Worm (Caenorhabditis elegans) whole organism, young adult: ENCODE measurements around the gene F46E10.2.

Source experiments
- B0019.2 ChIP-seq: fragments of 200-800 bp; sonication (Bioruptor generic); conservative IDR thresholded peaks from 2 replicates; pipeline ENCODE4 v1.3.6; 2022; ENCODE audit warnings: missing genetic modification reagents, missing genetic modification characterization, missing compliant biosample characterization
- C06A6.2 ChIP-seq: fragments of 200-800 bp; sonication (Bioruptor generic); conservative IDR thresholded peaks from 2 replicates; pipeline ENCODE4 v1.3.6; 2022; ENCODE audit warnings: missing genetic modification characterization, missing compliant biosample characterization
- F33H1.4 ChIP-seq: fragments of 200-800 bp; sonication (Bioruptor generic); IDR thresholded peaks from 2 replicates; pipeline ENCODE4 v1.3.6; 2022; ENCODE audit warnings: missing genetic modification reagents, missing genetic modification characterization, missing compliant biosample characterization
- F49E8.2 ChIP-seq: sonication (generic microtip); optimal IDR thresholded peaks from 3 replicates; lab custom pipeline; 2017; ENCODE audit warnings: missing genetic modification characterization, mild to moderate bottlenecking, missing compliant biosample characterization, antibody characterized with exemption, moderate library complexity; ENCODE audit not compliant: insufficient read depth
- K11D2.4 ChIP-seq: fragments of 200-800 bp; sonication (Bioruptor generic); IDR thresholded peaks from 2 replicates; pipeline ENCODE4 v1.3.6; 2022; ENCODE audit warnings: missing genetic modification reagents, missing genetic modification characterization, missing compliant biosample characterization
- T07F8.4 ChIP-seq: sonication (generic microtip); optimal IDR thresholded peaks from 2 replicates; lab custom pipeline; 2016; ENCODE audit warnings: mild to moderate bottlenecking, missing genetic modification characterization, moderate library complexity, missing compliant biosample characterization
- Y56A3A.18 ChIP-seq: fragments of 200-800 bp; sonication (Bioruptor generic); IDR thresholded peaks from 2 replicates; pipeline ENCODE4 v1.3.6; 2022; ENCODE audit warnings: missing genetic modification reagents, missing genetic modification characterization, missing compliant biosample characterization
- Y95B8A.8 ChIP-seq: fragments of 200-800 bp; sonication (Bioruptor generic); IDR thresholded peaks from 2 replicates; pipeline ENCODE4 v1.3.6; 2022; ENCODE audit warnings: missing genetic modification reagents, missing genetic modification characterization, missing compliant biosample characterization
- akir-1 ChIP-seq: fragments of 200-800 bp; sonication (Bioruptor generic); optimal IDR thresholded peaks from 2 replicates; lab custom pipeline; 2018; ENCODE audit warnings: mild to moderate bottlenecking, missing genetic modification characterization, moderate library complexity, missing compliant biosample characterization
- athp-1 ChIP-seq: sonication (generic microtip); optimal IDR thresholded peaks from 2 replicates; lab custom pipeline; 2017; ENCODE audit warnings: mild to moderate bottlenecking, missing genetic modification characterization, missing compliant biosample characterization
- attf-5 ChIP-seq: fragments of 200-800 bp; sonication (Bioruptor generic); optimal IDR thresholded peaks from 2 replicates; lab custom pipeline; 2018; ENCODE audit warnings: mild to moderate bottlenecking, missing genetic modification characterization, missing compliant biosample characterization
- attf-6 ChIP-seq: fragments of 200-800 bp; sonication (Bioruptor generic); IDR thresholded peaks from 2 replicates; pipeline ENCODE4 v1.3.6; 2022; ENCODE audit warnings: missing genetic modification reagents, missing genetic modification characterization, missing compliant biosample characterization
- bed-2 ChIP-seq: fragments of 200-800 bp; sonication (Bioruptor generic); IDR thresholded peaks from 2 replicates; pipeline ENCODE4 v1.3.6; 2022; ENCODE audit warnings: missing genetic modification reagents, missing genetic modification characterization, missing compliant biosample characterization
- ccch-3 ChIP-seq: fragments of 200-800 bp; sonication (Bioruptor generic); optimal IDR thresholded peaks from 2 replicates; lab custom pipeline; 2018; ENCODE audit warnings: mild to moderate bottlenecking, missing genetic modification characterization, missing compliant biosample characterization
- cebp-1 ChIP-seq, 2 experiments: fragments of 200-800 bp in 1 of 2; sonication (Bioruptor generic) in 1 of 2; sonication (generic microtip) in 1 of 2; IDR thresholded peaks in 1 of 2; optimal IDR thresholded peaks in 1 of 2; 2 replicates each; pipeline versions ENCODE4 v1.3.6 to Lab custom; 2017 to 2022; ENCODE audit warnings: missing compliant biosample characterization in 2 of 2, missing genetic modification characterization in 2 of 2, mild to moderate bottlenecking in 1 of 2, missing genetic modification reagents in 1 of 2, moderate library complexity in 1 of 2
- ceh-100 ChIP-seq: fragments of 200-800 bp; sonication (Bioruptor generic); IDR thresholded peaks from 2 replicates; pipeline ENCODE4 v1.3.6; 2022; ENCODE audit warnings: missing genetic modification reagents, missing genetic modification characterization, missing compliant biosample characterization
- ceh-58 ChIP-seq: fragments of 200-800 bp; sonication (Bioruptor generic); IDR thresholded peaks from 2 replicates; pipeline ENCODE4 v1.3.6; 2022; ENCODE audit warnings: missing genetic modification characterization, missing compliant biosample characterization
- ceh-79 ChIP-seq: sonication (generic microtip); optimal IDR thresholded peaks from 2 replicates; lab custom pipeline; 2017; ENCODE audit warnings: mild to moderate bottlenecking, missing genetic modification characterization, missing compliant biosample characterization
- chd-7 ChIP-seq: sonication (generic microtip); optimal IDR thresholded peaks from 2 replicates; lab custom pipeline; 2016; ENCODE audit warnings: mild to moderate bottlenecking, missing genetic modification characterization, moderate library complexity, missing compliant biosample characterization
- dox-1 ChIP-seq: fragments of 200-800 bp; sonication (Bioruptor generic); IDR thresholded peaks from 2 replicates; pipeline ENCODE4 v1.3.6; 2022; ENCODE audit warnings: missing genetic modification reagents, missing genetic modification characterization, missing compliant biosample characterization
- egl-18 ChIP-seq: fragments of 200-800 bp; sonication (Bioruptor generic); IDR thresholded peaks from 2 replicates; pipeline ENCODE4 v1.3.6; 2022; ENCODE audit warnings: missing genetic modification reagents, missing genetic modification characterization, missing compliant biosample characterization
- ekl-4 ChIP-seq: fragments of 200-800 bp; sonication (Bioruptor generic); IDR thresholded peaks from 2 replicates; pipeline ENCODE4 v1.3.6; 2022; ENCODE audit warnings: missing genetic modification reagents, missing genetic modification characterization, missing compliant biosample characterization
- gei-17 ChIP-seq: fragments of 200-800 bp; sonication (Bioruptor generic); optimal IDR thresholded peaks from 2 replicates; lab custom pipeline; 2018; ENCODE audit warnings: mild to moderate bottlenecking, missing genetic modification characterization, missing compliant biosample characterization
- hlh-12 ChIP-seq: sonication (generic microtip); optimal IDR thresholded peaks from 2 replicates; lab custom pipeline; 2016; ENCODE audit warnings: missing genetic modification characterization, missing compliant biosample characterization
- hlh-26 ChIP-seq: fragments of 200-800 bp; sonication (Bioruptor generic); conservative IDR thresholded peaks from 2 replicates; pipeline ENCODE4 v1.3.6; 2022; ENCODE audit warnings: missing genetic modification reagents, missing genetic modification characterization, missing compliant biosample characterization
- hmg-20 ChIP-seq: fragments of 200-800 bp; sonication (Bioruptor generic); IDR thresholded peaks from 2 replicates; pipeline ENCODE4 v1.3.6; 2022; ENCODE audit warnings: missing genetic modification reagents, missing genetic modification characterization, missing compliant biosample characterization
- let-607 ChIP-seq, 2 experiments: fragments of 200-800 bp in 1 of 2; sonication (Bioruptor generic) in 1 of 2; sonication (generic microtip) in 1 of 2; optimal IDR thresholded peaks; 2 replicates each; lab custom pipeline; 2016 to 2018; ENCODE audit warnings: mild to moderate bottlenecking in 2 of 2, missing compliant biosample characterization in 2 of 2, missing genetic modification characterization in 2 of 2, moderate library complexity in 2 of 2, missing genotype in 1 of 2
- lin-40 ChIP-seq: sonication (generic microtip); optimal IDR thresholded peaks from 2 replicates; lab custom pipeline; 2016; ENCODE audit warnings: missing genetic modification characterization, mild to moderate bottlenecking, missing compliant biosample characterization, missing genotype, missing genetic modification reagents
- madf-6 ChIP-seq: fragments of 200-800 bp; sonication (Bioruptor generic); IDR thresholded peaks from 2 replicates; pipeline ENCODE4 v1.3.6; 2022; ENCODE audit warnings: missing genetic modification reagents, missing genetic modification characterization, missing compliant biosample characterization
- mcd-1 ChIP-seq: fragments of 200-800 bp; sonication (Bioruptor generic); IDR thresholded peaks from 2 replicates; pipeline ENCODE4 v1.3.6; 2022; ENCODE audit warnings: missing genetic modification reagents, missing genetic modification characterization, missing compliant biosample characterization
- mel-28 ChIP-seq: sonication (generic microtip); optimal IDR thresholded peaks from 2 replicates; lab custom pipeline; 2016; ENCODE audit warnings: borderline replicate concordance, mild to moderate bottlenecking, missing genetic modification characterization, missing compliant biosample characterization
- mxl-1 ChIP-seq: sonication (generic microtip); optimal IDR thresholded peaks from 2 replicates; lab custom pipeline; 2016; ENCODE audit warnings: missing genetic modification characterization, missing compliant biosample characterization
- nfyb-1 ChIP-seq: fragments of 200-800 bp; sonication (Bioruptor generic); IDR thresholded peaks from 2 replicates; pipeline ENCODE4 v1.3.6; 2022; ENCODE audit warnings: missing genetic modification reagents, missing genetic modification characterization, missing compliant biosample characterization
- nhr-179 ChIP-seq: sonication (generic microtip); optimal IDR thresholded peaks from 2 replicates; lab custom pipeline; 2016; ENCODE audit warnings: mild to moderate bottlenecking, missing genetic modification characterization, missing compliant biosample characterization
- pbrm-1 ChIP-seq: fragments of 200-800 bp; sonication (Bioruptor generic); IDR thresholded peaks from 2 replicates; pipeline ENCODE4 v1.3.6; 2022; ENCODE audit warnings: missing genetic modification reagents, missing genetic modification characterization, missing compliant biosample characterization
- pha-4 ChIP-seq: fragments of 150-350 bp; sonication (generic microtip); optimal IDR thresholded peaks from 2 replicates; lab custom pipeline; 2014; ENCODE audit warnings: missing biosample characterization, missing genetic modification reagents, missing genetic modification characterization
- rec-8 ChIP-seq, 2 experiments: sonication (generic microtip); optimal IDR thresholded peaks; 2 replicates each; lab custom pipeline; 2016; ENCODE audit warnings: mild to moderate bottlenecking in 2 of 2, missing genetic modification characterization in 2 of 2, missing genetic modification reagents in 2 of 2, missing genotype in 2 of 2, missing biosample characterization in 1 of 2, missing compliant biosample characterization in 1 of 2, moderate library complexity in 1 of 2
- repo-1 ChIP-seq: sonication (generic microtip); optimal IDR thresholded peaks from 2 replicates; lab custom pipeline; 2017; ENCODE audit warnings: mild to moderate bottlenecking, missing genetic modification characterization, missing compliant biosample characterization
- rpc-1 ChIP-seq, 2 experiments: fragments of 150-350 bp in 1 of 2; sonication (generic microtip) in 1 of 2; optimal IDR thresholded peaks; 2 replicates each; lab custom pipeline; 2014 to 2018; ENCODE audit warnings: missing biosample characterization in 1 of 2, missing genetic modification characterization in 1 of 2, missing genetic modification reagents in 1 of 2, missing genotype in 1 of 2
- sea-2 ChIP-seq: fragments of 200-800 bp; sonication (Bioruptor generic); IDR thresholded peaks from 2 replicates; pipeline ENCODE4 v1.3.6; 2022; ENCODE audit warnings: missing genetic modification characterization, missing compliant biosample characterization
- snpc-1.1 ChIP-seq: sonication (generic microtip); optimal IDR thresholded peaks from 2 replicates; lab custom pipeline; 2017; ENCODE audit warnings: missing genetic modification characterization, mild to moderate bottlenecking, missing compliant biosample characterization, antibody characterized with exemption, moderate library complexity, missing genotype, missing genetic modification reagents; ENCODE audit not compliant: insufficient read depth
- tbx-9 ChIP-seq: sonication (generic microtip); optimal IDR thresholded peaks from 2 replicates; lab custom pipeline; 2016; ENCODE audit warnings: borderline replicate concordance, missing genetic modification characterization, inconsistent platforms, missing compliant biosample characterization
- tlf-1 ChIP-seq: fragments of 200-800 bp; sonication (Bioruptor generic); optimal IDR thresholded peaks from 2 replicates; lab custom pipeline; 2018; ENCODE audit warnings: mild to moderate bottlenecking, missing genetic modification characterization, missing compliant biosample characterization
- xnd-1 ChIP-seq: sonication (generic microtip); optimal IDR thresholded peaks from 2 replicates; lab custom pipeline; 2016; ENCODE audit warnings: missing genotype, missing genetic modification reagents, missing genetic modification characterization, missing compliant biosample characterization
- zfh-2 ChIP-seq: fragments of 200-800 bp; sonication (Bioruptor generic); conservative IDR thresholded peaks from 2 replicates; pipeline ENCODE4 v1.3.6; 2022; ENCODE audit warnings: missing genetic modification reagents, missing genetic modification characterization, missing compliant biosample characterization
- ztf-25 ChIP-seq: fragments of 200-800 bp; sonication (Bioruptor generic); IDR thresholded peaks from 2 replicates; pipeline ENCODE4 v1.3.6; 2022; ENCODE audit warnings: missing genetic modification reagents, missing genetic modification characterization, missing compliant biosample characterization
- ztf-3 ChIP-seq: fragments of 200-800 bp; sonication (Bioruptor generic); optimal IDR thresholded peaks from 2 replicates; lab custom pipeline; 2018; ENCODE audit warnings: mild to moderate bottlenecking, missing genetic modification characterization, missing compliant biosample characterization

The F46E10.2 gene

DNA sequence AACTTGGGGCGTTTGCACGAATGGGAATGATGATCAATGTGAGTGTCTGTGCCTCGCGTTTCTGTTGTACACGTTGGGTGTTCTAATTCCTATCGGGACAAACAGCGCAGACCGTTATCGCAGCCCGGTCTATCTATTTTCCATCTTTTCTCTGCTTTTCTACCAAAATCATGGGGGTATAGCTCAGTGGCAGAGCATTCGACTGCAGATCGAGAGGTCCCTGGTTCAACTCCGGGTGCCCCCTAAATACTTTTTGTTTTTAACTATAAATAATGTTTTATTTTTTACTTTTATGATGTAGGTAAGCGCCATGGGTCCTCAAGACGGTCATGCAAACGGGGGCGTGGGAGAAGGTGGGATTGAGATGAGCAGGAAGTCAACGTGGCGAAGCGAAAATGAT is 39.4 kb downstream of the F46E10.2 start (continued):
- 0 out of 2 replicates have a peak, but pooled peaks have one; percentile 24 for TF ChIP-seq Y56A3A.18
- TF ChIP-seq zfh-2 (GFP tag; lab: Robert Waterston, UW), result no peak
- TF ChIP-seq mxl-1 (tag; lab: Kevin White, UChicago), result peak; percentile 52
- no peak for TF ChIP-seq pbrm-1
- TF ChIP-seq F49E8.2 (tag; lab: Kevin White, UChicago), result no peak
- TF ChIP-seq lin-40, result no peak
- no peak for TF ChIP-seq C06A6.2
- TF ChIP-seq chd-7 (tag; lab: Kevin White, UChicago), result peak; percentile 61
- peak; percentile 76 for TF ChIP-seq attf-5 (GFP tag; lab: Kevin White, UChicago)
- no peak for TF ChIP-seq tlf-1 (GFP tag; lab: Kevin White, UChicago)
- no peak for TF ChIP-seq ceh-58 (GFP tag; lab: Robert Waterston, UW)
- TF ChIP-seq snpc-1.1, result peak; percentile 31
- peak; percentile 64 for TF ChIP-seq ekl-4 (GFP tag; lab: Robert Waterston, UW)
- TF ChIP-seq sea-2 (GFP tag; lab: Robert Waterston, UW), result no peak
- no peak for TF ChIP-seq tbx-9 (tag; lab: Kevin White, UChicago)
- TF ChIP-seq mcd-1 (GFP tag; lab: Robert Waterston, UW), result no peak
- peak; percentile 86 for TF ChIP-seq rpc-1 (optimal IDR thresholded peaks at IDR 0.05; lab: Kevin White, UChicago)
- peak; percentile 92 for TF ChIP-seq rpc-1 (tag; optimal IDR thresholded peaks at IDR 0.05; lab: Kevin White, UChicago)
- TF ChIP-seq xnd-1 (tag; lab: Kevin White, UChicago), result peak; percentile 1
- TF ChIP-seq gei-17 (GFP tag; lab: Kevin White, UChicago), result no peak
- TF ChIP-seq F33H1.4 (GFP tag; lab: Robert Waterston, UW), result peak; percentile 43; the same call in 1 of the 2 replicates
- TF ChIP-seq attf-6 (GFP tag; lab: Robert Waterston, UW), result no peak
- TF ChIP-seq nfyb-1 (GFP tag; lab: Robert Waterston, UW), result no peak
- peak; percentile 78; the same call in 1 of the 2 replicates for TF ChIP-seq ztf-25 (GFP tag; lab: Robert Waterston, UW)
- TF ChIP-seq hlh-12 (tag; lab: Kevin White, UChicago), result no peak
- no peak for TF ChIP-seq nhr-179
- TF ChIP-seq mel-28 (tag; lab: Kevin White, UChicago), result no peak
- TF ChIP-seq ceh-79 (tag; lab: Kevin White, UChicago), result peak; percentile 48
- TF ChIP-seq bed-2 (GFP tag; lab: Robert Waterston, UW), result no peak
- no peak for TF ChIP-seq ccch-3 (GFP tag; lab: Kevin White, UChicago)
- TF ChIP-seq T07F8.4 (tag; lab: Kevin White, UChicago), result peak; percentile 69
- TF ChIP-seq pha-4 (tag; lab: Kevin White, UChicago), result no peak
- TF ChIP-seq cebp-1 (GFP tag; IDR thresholded peaks at IDR 0.05; lab: Robert Waterston, UW), result 0 out of 2 replicates have a peak, but pooled peaks have one; percentile 45
- TF ChIP-seq cebp-1 (tag; optimal IDR thresholded peaks at IDR 0.05; lab: Kevin White, UChicago), result no peak
- 0 out of 2 replicates have a peak, but pooled peaks have one; percentile 37 for TF ChIP-seq Y95B8A.8
- TF ChIP-seq ztf-3 (GFP tag; lab: Kevin White, UChicago), result no peak
- TF ChIP-seq hmg-20 (GFP tag; lab: Robert Waterston, UW), result no peak
- TF ChIP-seq egl-18 (GFP tag; lab: Robert Waterston, UW), result no peak
- no peak; the same call in 1 of the 2 replicates for TF ChIP-seq madf-6
- peak; percentile 74 for TF ChIP-seq athp-1 (tag; lab: Kevin White, UChicago)
- peak; percentile 49; the same call in 1 of the 2 replicates for TF ChIP-seq ceh-100 (GFP tag; lab: Robert Waterston, UW)
- peak; percentile 10 to 16 for TF ChIP-seq let-607 (tag; optimal IDR thresholded peaks at IDR 0.05; lab: Kevin White, UChicago)
- TF ChIP-seq repo-1, result no peak
- TF ChIP-seq dox-1 (GFP tag; lab: Robert Waterston, UW), result no peak
- TF ChIP-seq K11D2.4 (GFP tag; lab: Robert Waterston, UW), result no peak
- TF ChIP-seq hlh-26, result no peak
- TF ChIP-seq akir-1, result no peak
- TF ChIP-seq rec-8 (tag; optimal IDR thresholded peaks at IDR 0.05; lab: Kevin White, UChicago), result peak; percentile 69 to 81
- TF ChIP-seq B0019.2 (GFP tag; lab: Robert Waterston, UW), result peak; percentile 25; the same call in 1 of the 2 replicates
